Worm (Caenorhabditis elegans) whole organism, midembryonic: Measurements from ENCODE around the gene F26F2.4.

ENCODE experiments used
- T22C8.4 ChIP-seq: fragments of 200-800 bp; sonication (Bioruptor generic); IDR thresholded peaks from 2 replicates; pipeline ENCODE4 v1.3.6; 2022; ENCODE audit warnings: missing genetic modification characterization, missing compliant biosample characterization
- flt-1 ChIP-seq: fragments of 200-800 bp; sonication (Bioruptor generic); IDR thresholded peaks from 2 replicates; pipeline ENCODE4 v1.3.6; 2022; ENCODE audit warnings: missing genetic modification characterization, missing compliant biosample characterization
- med-1 ChIP-seq: sonication (generic microtip); optimal IDR thresholded peaks from 2 replicates; lab custom pipeline; 2017; ENCODE audit warnings: missing genetic modification characterization, mild to moderate bottlenecking, missing compliant biosample characterization, antibody characterized with exemption, missing genetic modification reagents; ENCODE audit not compliant: insufficient read depth
- ref-1 ChIP-seq: fragments of 200-800 bp; sonication (Bioruptor generic); conservative IDR thresholded peaks from 2 replicates; pipeline ENCODE4 v1.3.6; 2022; ENCODE audit warnings: missing genetic modification reagents, missing genetic modification characterization, missing compliant biosample characterization
- ztf-23 ChIP-seq: fragments of 200-800 bp; sonication (Bioruptor generic); IDR thresholded peaks from 2 replicates; pipeline ENCODE4 v1.3.6; 2022; ENCODE audit warnings: missing genetic modification reagents, missing genetic modification characterization, missing compliant biosample characterization

- no peak for TF ChIP-seq flt-1
- TF ChIP-seq T22C8.4 (GFP tag; lab: Robert Waterston, UW) = no peak
- no peak for TF ChIP-seq med-1
- no peak for TF ChIP-seq ztf-23 (GFP tag; lab: Robert Waterston, UW)
- no peak for TF ChIP-seq ref-1 (GFP tag; lab: Robert Waterston, UW)
These were observed 25.7 kb downstream of the F26F2.4 start, which contains the start of gene F26F2.10 for ce11 chrV:20594746-20595145.
